Worm (Caenorhabditis elegans) whole organism, late embryonic: ENCODE measurements around the gene hmg-1.2.

Source experiments
- K09A11.1 ChIP-seq: sonication (generic microtip); optimal IDR thresholded peaks from 2 replicates; lab custom pipeline; 2017; ENCODE audit warnings: antibody characterized with exemption, mild to moderate bottlenecking, missing genetic modification characterization, missing compliant biosample characterization; ENCODE audit not compliant: insufficient read depth
- T23F11.4 ChIP-seq: fragments of 200-800 bp; sonication (Bioruptor generic); optimal IDR thresholded peaks from 2 replicates; lab custom pipeline; 2018; ENCODE audit warnings: mild to moderate bottlenecking, missing genetic modification characterization, missing compliant biosample characterization
- ahr-1 ChIP-seq: sonication (generic microtip); optimal IDR thresholded peaks from 2 replicates; lab custom pipeline; 2016; ENCODE audit warnings: missing genetic modification characterization, missing compliant biosample characterization
- ama-1 ChIP-seq: fragments of 150-350 bp; optimal IDR thresholded peaks from 2 replicates; lab custom pipeline; 2014
- ceh-14 ChIP-seq: sonication (generic microtip); optimal IDR thresholded peaks from 2 replicates; lab custom pipeline; 2016; ENCODE audit warnings: missing genotype, missing genetic modification characterization, missing compliant biosample characterization
- ceh-18 ChIP-seq: sonication (generic microtip); optimal IDR thresholded peaks from 2 replicates; lab custom pipeline; 2016; ENCODE audit warnings: missing genetic modification characterization, missing compliant biosample characterization
- ceh-19 ChIP-seq: fragments of 200-800 bp; sonication (Bioruptor generic); optimal IDR thresholded peaks from 2 replicates; lab custom pipeline; 2018; ENCODE audit warnings: mild to moderate bottlenecking, missing genetic modification characterization, missing compliant biosample characterization
- ceh-30 ChIP-seq: fragments of 150-350 bp; optimal IDR thresholded peaks from 2 replicates; lab custom pipeline; 2014; ENCODE audit warnings: missing biosample characterization, missing genetic modification characterization
- ceh-31 ChIP-seq: sonication (generic microtip); optimal IDR thresholded peaks from 2 replicates; lab custom pipeline; 2016; ENCODE audit warnings: missing genetic modification characterization, missing compliant biosample characterization
- ceh-34 ChIP-seq: sonication (generic microtip); optimal IDR thresholded peaks from 2 replicates; lab custom pipeline; 2016; ENCODE audit warnings: mild to moderate bottlenecking, missing genetic modification characterization, missing compliant biosample characterization
- ceh-48 ChIP-seq: sonication (generic microtip); optimal IDR thresholded peaks from 2 replicates; lab custom pipeline; 2016; ENCODE audit warnings: missing genetic modification characterization, inconsistent platforms, missing compliant biosample characterization
- ceh-6 ChIP-seq: fragments of 200-800 bp; sonication (Bioruptor generic); optimal IDR thresholded peaks from 2 replicates; lab custom pipeline; 2018; ENCODE audit warnings: mild to moderate bottlenecking, missing genetic modification characterization, missing compliant biosample characterization
- ceh-9 ChIP-seq: sonication (generic microtip); optimal IDR thresholded peaks from 2 replicates; lab custom pipeline; 2016; ENCODE audit warnings: mild to moderate bottlenecking, missing genetic modification characterization, inconsistent platforms, missing compliant biosample characterization
- che-1 ChIP-seq: sonication (generic microtip); optimal IDR thresholded peaks from 2 replicates; lab custom pipeline; 2016; ENCODE audit warnings: mild to moderate bottlenecking, missing genetic modification characterization, missing compliant biosample characterization
- dmd-4 ChIP-seq: sonication (generic microtip); optimal IDR thresholded peaks from 2 replicates; lab custom pipeline; 2016; ENCODE audit warnings: borderline replicate concordance, missing genetic modification characterization, missing compliant biosample characterization
- elt-2 ChIP-seq: sonication (generic microtip); optimal IDR thresholded peaks from 2 replicates; lab custom pipeline; 2016; ENCODE audit warnings: missing genetic modification reagents, missing genetic modification characterization, missing compliant biosample characterization
- elt-4 ChIP-seq: sonication (generic microtip); optimal IDR thresholded peaks from 2 replicates; lab custom pipeline; 2016; ENCODE audit warnings: missing genetic modification characterization, missing compliant biosample characterization
- eyg-1 ChIP-seq: sonication (generic microtip); optimal IDR thresholded peaks from 2 replicates; lab custom pipeline; 2016; ENCODE audit warnings: missing genotype, missing genetic modification characterization, missing compliant biosample characterization
- fax-1 ChIP-seq: sonication (generic microtip); optimal IDR thresholded peaks from 2 replicates; lab custom pipeline; 2016; ENCODE audit warnings: missing genotype, missing genetic modification characterization, missing compliant biosample characterization
- fkh-6 ChIP-seq: sonication (generic microtip); optimal IDR thresholded peaks from 2 replicates; lab custom pipeline; 2016; ENCODE audit warnings: missing genetic modification characterization, missing compliant biosample characterization
- gmeb-2 ChIP-seq: sonication (generic microtip); optimal IDR thresholded peaks from 2 replicates; lab custom pipeline; 2016; ENCODE audit warnings: missing genetic modification characterization, inconsistent platforms, missing compliant biosample characterization
- hlh-15 ChIP-seq: sonication (generic microtip); optimal IDR thresholded peaks from 2 replicates; lab custom pipeline; 2016; ENCODE audit warnings: missing genetic modification characterization, missing compliant biosample characterization
- hlh-30 ChIP-seq: sonication (generic microtip); optimal IDR thresholded peaks from 2 replicates; lab custom pipeline; 2017; ENCODE audit warnings: antibody characterized with exemption, missing genetic modification characterization, missing compliant biosample characterization; ENCODE audit not compliant: insufficient read depth
- madf-2 ChIP-seq: sonication (generic microtip); optimal IDR thresholded peaks from 2 replicates; lab custom pipeline; 2017; ENCODE audit warnings: missing genetic modification characterization, missing compliant biosample characterization
- nfya-1 ChIP-seq: sonication (generic microtip); optimal IDR thresholded peaks from 2 replicates; lab custom pipeline; 2017; ENCODE audit warnings: missing genetic modification characterization, mild to moderate bottlenecking, missing compliant biosample characterization, antibody characterized with exemption, moderate library complexity
- nhr-232 ChIP-seq: sonication (generic microtip); optimal IDR thresholded peaks from 2 replicates; lab custom pipeline; 2016; ENCODE audit warnings: missing genetic modification characterization, missing compliant biosample characterization
- npax-4 ChIP-seq: sonication (generic microtip); optimal IDR thresholded peaks from 2 replicates; lab custom pipeline; 2016; ENCODE audit warnings: missing genetic modification characterization, missing compliant biosample characterization
- pag-3 ChIP-seq: sonication (generic microtip); optimal IDR thresholded peaks from 2 replicates; lab custom pipeline; 2016; ENCODE audit warnings: missing compliant biosample characterization, missing genetic modification characterization, borderline replicate concordance
- pax-1 ChIP-seq: fragments of 150-350 bp; optimal IDR thresholded peaks from 2 replicates; lab custom pipeline; 2014; ENCODE audit warnings: missing biosample characterization, missing genetic modification characterization
- pros-1 ChIP-seq: fragments of 150-350 bp; optimal IDR thresholded peaks from 2 replicates; lab custom pipeline; 2014; ENCODE audit warnings: missing biosample characterization, missing genetic modification reagents, missing genetic modification characterization
- ref-2 ChIP-seq: sonication (generic microtip); optimal IDR thresholded peaks from 2 replicates; lab custom pipeline; 2016; ENCODE audit warnings: missing genetic modification characterization, missing compliant biosample characterization
- rnt-1 ChIP-seq: sonication (generic microtip); optimal IDR thresholded peaks from 2 replicates; lab custom pipeline; 2016; ENCODE audit warnings: missing genetic modification characterization, missing compliant biosample characterization
- sdc-2 ChIP-seq: sonication (generic microtip); optimal IDR thresholded peaks from 2 replicates; lab custom pipeline; 2016; ENCODE audit warnings: missing genotype, missing genetic modification characterization, missing compliant biosample characterization
- tbx-2 ChIP-seq: sonication (generic microtip); optimal IDR thresholded peaks from 2 replicates; lab custom pipeline; 2016; ENCODE audit warnings: missing genetic modification characterization, missing compliant biosample characterization
- unc-3 ChIP-seq, 2 experiments: fragments of 200-800 bp in 1 of 2; sonication (Bioruptor generic) in 1 of 2; sonication (generic microtip) in 1 of 2; conservative IDR thresholded peaks in 1 of 2; optimal IDR thresholded peaks in 1 of 2; 2 replicates each; pipeline versions ENCODE4 v1.3.6 to Lab custom; 2016 to 2022; ENCODE audit warnings: missing compliant biosample characterization in 2 of 2, missing genetic modification characterization in 2 of 2, missing genetic modification reagents in 1 of 2
- unc-42 ChIP-seq: sonication (generic microtip); optimal IDR thresholded peaks from 2 replicates; lab custom pipeline; 2016; ENCODE audit warnings: missing genotype, missing genetic modification characterization, missing compliant biosample characterization
- unc-55 ChIP-seq: sonication (generic microtip); optimal IDR thresholded peaks from 2 replicates; lab custom pipeline; 2017; ENCODE audit warnings: missing biosample characterization, missing genetic modification reagents, missing genetic modification characterization
- zip-5 ChIP-seq: sonication (generic microtip); optimal IDR thresholded peaks from 2 replicates; lab custom pipeline; 2016; ENCODE audit warnings: missing genetic modification characterization, missing compliant biosample characterization

The hmg-1.2 gene

ce11 chrIII:6280070-6280596 is at the start of gene hmg-1.2:
Gene hmg-1.2, plus strand, starts transcription at chrIII:6280380.
- TF ChIP-seq ceh-19 (GFP tag; lab: Kevin White, UChicago) (no peak), nhr-232 (tag; lab: Kevin White, UChicago) (no peak), ama-1 (peak; percentile 59), npax-4 (tag; lab: Kevin White, UChicago) (no peak), ceh-6 (GFP tag; lab: Kevin White, UChicago) (no peak), ceh-14 (tag; lab: Kevin White, UChicago) (peak; percentile 29), ceh-34 (peak; percentile 68), gmeb-2 (no peak), madf-2 (tag; lab: Kevin White, UChicago) (peak; percentile 54), pros-1 (tag; lab: Kevin White, UChicago) (peak; percentile 79), tbx-2 (tag; lab: Kevin White, UChicago) (peak; percentile 51), ceh-30 (tag; lab: Kevin White, UChicago) (no peak), unc-42 (peak; percentile 37), ceh-18 (tag; lab: Kevin White, UChicago) (peak; percentile 77), dmd-4 (tag; lab: Kevin White, UChicago) (no peak), unc-3 (GFP tag; conservative IDR thresholded peaks at IDR 0.05; lab: Robert Waterston, UW) (no peak), unc-3 (tag; optimal IDR thresholded peaks at IDR 0.05; lab: Kevin White, UChicago) (no peak), ceh-31 (tag; lab: Kevin White, UChicago) (peak; percentile 79), fkh-6 (tag; lab: Kevin White, UChicago) (peak; percentile 40), pag-3 (tag; lab: Kevin White, UChicago) (no peak), rnt-1 (tag; lab: Kevin White, UChicago) (peak; percentile 48), ref-2 (tag; lab: Kevin White, UChicago) (peak; percentile 70), hlh-15 (tag; lab: Kevin White, UChicago) (no peak), pax-1 (tag; lab: Kevin White, UChicago) (no peak), unc-55 (GFP tag; lab: Kevin White, UChicago) (peak; percentile 79), sdc-2 (peak; percentile 15), ahr-1 (tag; lab: Kevin White, UChicago) (no peak), eyg-1 (tag; lab: Kevin White, UChicago) (no peak), T23F11.4 (GFP tag; lab: Kevin White, UChicago) (no peak), fax-1 (no peak), nfya-1 (tag; lab: Kevin White, UChicago) (peak; percentile 76), ceh-48 (tag; lab: Kevin White, UChicago) (peak; percentile 4), ceh-9 (no peak), hlh-30 (tag; lab: Kevin White, UChicago) (peak; percentile 74), che-1 (tag; lab: Kevin White, UChicago) (no peak), elt-4 (no peak), zip-5 (tag; lab: Kevin White, UChicago) (no peak)
- TF ChIP-seq, all 69 proteins: peak for 17

ce11 chrIII:6230870-6231269 is 49.3 kb upstream of the hmg-1.2 start, which contains the start of gene esyt-2:
Gene esyt-2, minus strand, starts transcription at chrIII:6230970.
- TF ChIP-seq pag-3 (tag; lab: Kevin White, UChicago): no peak
- no peak for TF ChIP-seq K09A11.1 (tag; lab: Kevin White, UChicago)

- no peak for TF ChIP-seq ref-2 (tag; lab: Kevin White, UChicago)
- no peak for TF ChIP-seq hlh-30 (tag; lab: Kevin White, UChicago)
- TF ChIP-seq elt-2 (tag; lab: Kevin White, UChicago): peak; percentile 85
Observed at ce11 chrIII:6231880-6232279, 48.3 kb upstream of the hmg-1.2 start.
